Worm (Caenorhabditis elegans) whole organism, mixed stage, embryonic: ENCODE measurements around the gene srxa-9.

Source experiments
- blmp-1 ChIP-seq: fragments of 150-350 bp; optimal IDR thresholded peaks from 2 replicates; lab custom pipeline; 2014; ENCODE audit warnings: missing biosample characterization, missing genetic modification characterization
- ces-1 ChIP-seq: fragments of 150-350 bp; optimal IDR thresholded peaks from 2 replicates; lab custom pipeline; 2014; ENCODE audit warnings: missing biosample characterization, missing genetic modification reagents, missing genetic modification characterization
- cnd-1 ChIP-seq: fragments of 200-800 bp; sonication (Bioruptor generic); optimal IDR thresholded peaks from 2 replicates; lab custom pipeline; 2018; ENCODE audit warnings: mild to moderate bottlenecking, missing genetic modification characterization, missing compliant biosample characterization
- mab-5 ChIP-seq: fragments of 150-350 bp; optimal IDR thresholded peaks from 2 replicates; lab custom pipeline; 2014; ENCODE audit warnings: missing biosample characterization, missing genetic modification characterization
- nhr-237 ChIP-seq: fragments of 150-350 bp; optimal IDR thresholded peaks from 2 replicates; lab custom pipeline; 2014; ENCODE audit warnings: missing biosample characterization, missing genetic modification characterization
- nhr-28 ChIP-seq: fragments of 150-350 bp; optimal IDR thresholded peaks from 2 replicates; lab custom pipeline; 2014; ENCODE audit warnings: missing biosample characterization, missing genetic modification characterization
- nhr-76 ChIP-seq: sonication (generic microtip); optimal IDR thresholded peaks from 2 replicates; lab custom pipeline; 2017; ENCODE audit warnings: missing biosample characterization, missing genetic modification characterization
- pha-4 ChIP-seq: fragments of 150-350 bp; optimal IDR thresholded peaks from 2 replicates; lab custom pipeline; 2018; ENCODE audit warnings: missing biosample characterization, missing genetic modification reagents, missing genetic modification characterization
- snpc-4 ChIP-seq: fragments of 150-350 bp; optimal IDR thresholded peaks from 2 replicates; lab custom pipeline; 2014; ENCODE audit warnings: missing biosample characterization, missing genetic modification characterization
- unc-39 ChIP-seq: fragments of 150-350 bp; optimal IDR thresholded peaks from 2 replicates; lab custom pipeline; 2014; ENCODE audit warnings: missing biosample characterization, missing genetic modification characterization
- zip-8 ChIP-seq: fragments of 150-350 bp; optimal IDR thresholded peaks from 2 replicates; lab custom pipeline; 2014; ENCODE audit warnings: missing biosample characterization, missing genetic modification characterization
- ztf-11 ChIP-seq: fragments of 150-350 bp; optimal IDR thresholded peaks from 2 replicates; lab custom pipeline; 2014; ENCODE audit warnings: missing biosample characterization, missing genetic modification characterization

ce11 chrX:15759222-15759621 is 12.4 kb downstream of the srxa-9 start:
- TF ChIP-seq ztf-11 (no peak), nhr-76 (tag; lab: Kevin White, UChicago) (no peak), mab-5 (tag; lab: Kevin White, UChicago) (no peak), blmp-1 (tag; lab: Kevin White, UChicago) (no peak), unc-39 (tag; lab: Kevin White, UChicago) (no peak), ces-1 (GFP tag; lab: Kevin White, UChicago) (no peak), nhr-237 (tag; lab: Kevin White, UChicago) (no peak), pha-4 (tag; lab: Kevin White, UChicago) (no peak), snpc-4 (tag; lab: Kevin White, UChicago) (no peak), zip-8 (tag; lab: Kevin White, UChicago) (no peak), cnd-1 (tag; lab: Kevin White, UChicago) (no peak), nhr-28 (tag; lab: Kevin White, UChicago) (no peak)
